Worm (Caenorhabditis elegans) whole organism, early embryonic: Measurements from ENCODE around the gene K07C11.7.

Source experiments
- B0310.2 ChIP-seq: sonication (generic microtip); optimal IDR thresholded peaks from 2 replicates; lab custom pipeline; 2016; ENCODE audit warnings: mild to moderate bottlenecking, missing genetic modification characterization, missing compliant biosample characterization
- F13C5.2 ChIP-seq: sonication (generic microtip); optimal IDR thresholded peaks from 2 replicates; lab custom pipeline; 2017; ENCODE audit warnings: mild to moderate bottlenecking, missing genetic modification characterization, inconsistent platforms, missing compliant biosample characterization
- aly-1 ChIP-seq: sonication (generic microtip); optimal IDR thresholded peaks from 2 replicates; lab custom pipeline; 2016; ENCODE audit warnings: missing genetic modification characterization, missing compliant biosample characterization
- ama-1 ChIP-seq: fragments of 150-350 bp; optimal IDR thresholded peaks from 2 replicates; lab custom pipeline; 2014
- ceh-13 ChIP-seq: fragments of 200-800 bp; sonication (Bioruptor generic); optimal IDR thresholded peaks from 2 replicates; lab custom pipeline; 2018; ENCODE audit warnings: mild to moderate bottlenecking, missing genetic modification characterization, missing compliant biosample characterization
- ceh-36 ChIP-seq: sonication (generic microtip); optimal IDR thresholded peaks from 2 replicates; lab custom pipeline; 2016; ENCODE audit warnings: missing genetic modification characterization, inconsistent platforms, missing compliant biosample characterization
- ets-7 ChIP-seq: sonication (generic microtip); optimal IDR thresholded peaks from 2 replicates; lab custom pipeline; 2016; ENCODE audit warnings: missing genotype, missing genetic modification characterization, missing compliant biosample characterization
- flt-1 ChIP-seq: fragments of 200-800 bp; sonication (Bioruptor generic); IDR thresholded peaks from 2 replicates; pipeline ENCODE4 v1.3.6; 2022; ENCODE audit warnings: missing genetic modification characterization, missing compliant biosample characterization
- hmbx-1 ChIP-seq: sonication (generic microtip); optimal IDR thresholded peaks from 2 replicates; lab custom pipeline; 2016; ENCODE audit warnings: mild to moderate bottlenecking, missing genetic modification characterization, missing compliant biosample characterization
- hmg-4 ChIP-seq: fragments of 200-800 bp; sonication (Bioruptor generic); optimal IDR thresholded peaks from 2 replicates; lab custom pipeline; 2018; ENCODE audit warnings: mild to moderate bottlenecking, missing genetic modification characterization, missing compliant biosample characterization
- hnd-1 ChIP-seq: sonication (generic microtip); optimal IDR thresholded peaks from 2 replicates; lab custom pipeline; 2016; ENCODE audit warnings: missing genetic modification characterization, missing compliant biosample characterization
- pes-1 ChIP-seq: fragments of 200-800 bp; sonication (Bioruptor generic); IDR thresholded peaks from 2 replicates; pipeline ENCODE4 v1.3.6; 2022; ENCODE audit warnings: missing genetic modification reagents, missing genetic modification characterization, missing compliant biosample characterization
- scrt-1 ChIP-seq: fragments of 200-800 bp; sonication (Bioruptor generic); IDR thresholded peaks from 2 replicates; pipeline ENCODE4 v1.3.6; 2022; ENCODE audit warnings: missing genetic modification characterization, missing compliant biosample characterization
- sea-1 ChIP-seq: fragments of 200-800 bp; sonication (Bioruptor generic); conservative IDR thresholded peaks from 2 replicates; pipeline ENCODE4 v1.3.6; 2022; ENCODE audit warnings: missing genetic modification characterization, missing compliant biosample characterization
- tbx-11 ChIP-seq: fragments of 200-800 bp; sonication (Bioruptor generic); IDR thresholded peaks from 2 replicates; pipeline ENCODE4 v1.3.6; 2022; ENCODE audit warnings: missing genetic modification characterization, missing compliant biosample characterization
- tbx-37 ChIP-seq: fragments of 200-800 bp; sonication (Bioruptor generic); conservative IDR thresholded peaks from 2 replicates; pipeline ENCODE4 v1.3.6; 2022; ENCODE audit warnings: missing genetic modification reagents, missing genetic modification characterization, missing compliant biosample characterization
- tra-4 ChIP-seq: sonication (generic microtip); optimal IDR thresholded peaks from 2 replicates; lab custom pipeline; 2017; ENCODE audit warnings: missing genetic modification characterization, missing compliant biosample characterization

K07C11.7 gene

ce11 chrV:8177349-8177748 lies 36.4 kb downstream of the K07C11.7 start, which contains the start of gene F20D6.9:
Gene F20D6.9 (minus strand): TSS chrV:8177449.
- TF ChIP-seq tbx-37 (GFP tag; lab: Robert Waterston, UW): no peak
- TF ChIP-seq ceh-13: no peak
- no peak for TF ChIP-seq flt-1
- TF ChIP-seq hnd-1 (tag; lab: Kevin White, UChicago): no peak
- TF ChIP-seq ama-1 (lab: Kevin White, UChicago): no peak
- TF ChIP-seq scrt-1 (GFP tag; lab: Robert Waterston, UW): no peak
- TF ChIP-seq tbx-11 (GFP tag; lab: Robert Waterston, UW): no peak
- TF ChIP-seq F13C5.2: no peak
- TF ChIP-seq pes-1 (GFP tag; lab: Robert Waterston, UW): no peak
- no peak for TF ChIP-seq hmg-4 (GFP tag; lab: Kevin White, UChicago)
- no peak for TF ChIP-seq hmbx-1 (tag; lab: Kevin White, UChicago)
- TF ChIP-seq sea-1: no peak
- no peak for TF ChIP-seq ets-7 (tag; lab: Kevin White, UChicago)
- no peak for TF ChIP-seq aly-1 (tag; lab: Kevin White, UChicago)
- no peak for TF ChIP-seq tra-4
- TF ChIP-seq B0310.2 (tag; lab: Kevin White, UChicago): no peak
- TF ChIP-seq ceh-36 (tag; lab: Kevin White, UChicago): no peak

ce11 chrV:8171688-8172087 lies 42.1 kb downstream of the K07C11.7 start:
- TF ChIP-seq ama-1 (lab: Kevin White, UChicago) (no peak), pes-1 (GFP tag; lab: Robert Waterston, UW) (no peak), tbx-37 (GFP tag; lab: Robert Waterston, UW) (no peak), ceh-36 (tag; lab: Kevin White, UChicago) (no peak)

- TF ChIP-seq B0310.2 (tag; lab: Kevin White, UChicago) (no peak), tra-4 (no peak)
Measured at ce11 chrV:8170300-8170699, 43.5 kb downstream of the K07C11.7 start.

ce11 chrV:8169150-8169549 lies 44.6 kb downstream of the K07C11.7 start:
- TF ChIP-seq aly-1 (tag; lab: Kevin White, UChicago): no peak
- TF ChIP-seq tbx-37 (GFP tag; lab: Robert Waterston, UW): no peak
- no peak for TF ChIP-seq sea-1
- no peak for TF ChIP-seq ceh-36 (tag; lab: Kevin White, UChicago)
- TF ChIP-seq ceh-13: no peak

ce11 chrV:8168219-8168962 lies 45.4 kb downstream of the K07C11.7 start, which contains the start of gene F20D6.8:
Gene F20D6.8 (minus strand): TSS chrV:8168269.
- TF ChIP-seq aly-1 (tag; lab: Kevin White, UChicago) (no peak), flt-1 (no peak), hmg-4 (GFP tag; lab: Kevin White, UChicago) (no peak), sea-1 (no peak), ama-1 (lab: Kevin White, UChicago) (no peak), hmbx-1 (tag; lab: Kevin White, UChicago) (no peak), pes-1 (GFP tag; lab: Robert Waterston, UW) (no peak), ceh-36 (tag; lab: Kevin White, UChicago) (no peak), B0310.2 (tag; lab: Kevin White, UChicago) (no peak), ceh-13 (no peak), F13C5.2 (no peak)

- TF ChIP-seq tbx-11 (GFP tag; lab: Robert Waterston, UW) (no peak), B0310.2 (tag; lab: Kevin White, UChicago) (no peak), tra-4 (no peak), ceh-36 (tag; lab: Kevin White, UChicago) (no peak), hnd-1 (tag; lab: Kevin White, UChicago) (no peak), flt-1 (no peak), tbx-37 (GFP tag; lab: Robert Waterston, UW) (no peak), ama-1 (lab: Kevin White, UChicago) (no peak), scrt-1 (GFP tag; lab: Robert Waterston, UW) (no peak), pes-1 (GFP tag; lab: Robert Waterston, UW) (no peak), ceh-13 (no peak), sea-1 (no peak), hmg-4 (GFP tag; lab: Kevin White, UChicago) (no peak)
Measured at ce11 chrV:8163199-8163598, 50.6 kb downstream of the K07C11.7 start.

- TF ChIP-seq tra-4 (no peak), aly-1 (tag; lab: Kevin White, UChicago) (no peak), ceh-36 (tag; lab: Kevin White, UChicago) (no peak), hmg-4 (GFP tag; lab: Kevin White, UChicago) (no peak), ama-1 (lab: Kevin White, UChicago) (no peak), sea-1 (no peak), hnd-1 (tag; lab: Kevin White, UChicago) (no peak), pes-1 (GFP tag; lab: Robert Waterston, UW) (no peak)
Measured at ce11 chrV:8161699-8162098, 52.1 kb downstream of the K07C11.7 start, which contains the start of gene F20D6.5. Gene F20D6.5 (plus strand): TSS chrV:8161957.

- TF ChIP-seq hnd-1 (tag; lab: Kevin White, UChicago) (no peak), ceh-13 (no peak), tbx-37 (GFP tag; lab: Robert Waterston, UW) (no peak), hmg-4 (GFP tag; lab: Kevin White, UChicago) (no peak), ets-7 (tag; lab: Kevin White, UChicago) (no peak), flt-1 (no peak), tbx-11 (GFP tag; lab: Robert Waterston, UW) (no peak), ama-1 (lab: Kevin White, UChicago) (no peak), hmbx-1 (tag; lab: Kevin White, UChicago) (no peak), F13C5.2 (no peak), aly-1 (tag; lab: Kevin White, UChicago) (no peak), pes-1 (GFP tag; lab: Robert Waterston, UW) (no peak), scrt-1 (GFP tag; lab: Robert Waterston, UW) (no peak), sea-1 (no peak), B0310.2 (tag; lab: Kevin White, UChicago) (no peak), ceh-36 (tag; lab: Kevin White, UChicago) (no peak)
Measured at ce11 chrV:8159629-8160028, 54.1 kb downstream of the K07C11.7 start, which contains the start of gene F20D6.6. Gene F20D6.6 (plus strand): TSS chrV:8159929.
